Fruit fly (Drosophila melanogaster) whole organism, embryonic: Measurements from ENCODE around the gene CG14402.

ENCODE experiments used
- CG30431 ChIP-seq: fragments of 200-800 bp; sonication (Bioruptor generic); optimal IDR thresholded peaks from 2 replicates; lab custom pipeline; 2017; ENCODE audit warnings: missing biosample characterization, missing genetic modification characterization
- CG7987 ChIP-seq: fragments of 200-800 bp; sonication (Bioruptor generic); optimal IDR thresholded peaks from 2 replicates; lab custom pipeline; 2018; ENCODE audit warnings: missing biosample characterization, mild to moderate bottlenecking, missing genetic modification characterization, moderate library complexity
- Opbp ChIP-seq: fragments of 200-800 bp; sonication (Bioruptor generic); IDR thresholded peaks from 3 replicates; pipeline ENCODE4 v1.3.6; 2022; ENCODE audit warnings: missing biosample characterization, missing genetic modification characterization; ENCODE audit not compliant: partially characterized antibody
- prd ChIP-seq, 3 experiments: fragments of >200 bp in 2 of 3; fragments of 200-800 bp in 1 of 3; sonication (Bioruptor generic) in 1 of 3; optimal IDR thresholded peaks in 2 of 3; IDR thresholded peaks in 1 of 3; 2 replicates in 2 of 3; 3 replicates in 1 of 3; pipeline versions ENCODE4 v1.3.6 to Lab custom; 2017 to 2022; ENCODE audit warnings: missing biosample characterization in 1 of 3, missing genetic modification characterization in 1 of 3
- psq ChIP-seq: fragments of 200-800 bp; sonication (Bioruptor generic); optimal IDR thresholded peaks from 2 replicates; lab custom pipeline; 2017; ENCODE audit warnings: missing biosample characterization, missing genetic modification characterization

DNA sequence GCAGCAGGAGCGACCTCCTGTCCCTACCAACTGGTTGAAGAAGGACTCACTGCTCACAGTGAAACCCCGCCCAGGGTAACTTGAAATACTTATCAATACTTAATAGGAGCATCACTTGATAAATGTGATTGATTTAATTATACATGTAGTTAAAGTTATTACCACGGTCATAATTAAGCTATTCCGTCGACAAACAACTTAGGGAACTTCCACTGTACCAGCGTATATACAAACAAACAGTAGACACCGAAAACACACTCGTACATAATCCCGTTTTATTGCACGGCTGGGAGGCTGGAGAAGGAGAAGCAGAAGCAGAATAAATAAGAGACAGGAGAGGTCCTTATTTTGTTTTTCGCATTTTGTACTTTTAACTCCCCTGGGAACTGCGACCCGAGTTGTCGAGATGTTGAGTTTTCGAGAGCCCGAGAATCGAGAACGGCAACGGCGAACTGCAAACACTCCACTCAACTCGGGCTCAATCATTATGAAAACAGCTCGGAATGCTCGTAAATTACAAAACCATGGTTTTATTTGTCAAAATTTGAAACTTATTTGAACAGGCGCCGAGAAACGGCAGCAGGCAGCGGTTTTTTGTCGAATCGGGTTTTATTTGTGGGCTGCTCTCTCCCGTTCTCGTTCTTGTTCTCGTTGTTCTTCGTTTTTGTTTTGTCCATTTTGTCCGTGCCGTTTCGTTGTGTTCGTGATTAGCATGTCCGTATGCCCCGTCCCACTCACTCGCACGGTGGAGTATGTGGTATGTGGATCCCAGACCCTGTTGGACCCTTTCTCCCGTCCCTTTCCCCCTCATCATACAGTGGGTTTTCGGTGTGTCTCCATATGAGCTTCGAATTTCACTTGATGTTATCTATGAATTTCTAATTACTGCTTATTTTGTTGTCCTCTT, 48.9 kb upstream of the CG14402 start:
- TF ChIP-seq CG30431 (GFP tag; lab: Kevin White, UChicago): peak; percentile 52
- TF ChIP-seq CG7987 (GFP tag; lab: Kevin White, UChicago): peak; percentile 53
- no peak for TF ChIP-seq prd (optimal IDR thresholded peaks at IDR 0.05; lab: Kevin White, UChicago)
- TF ChIP-seq prd (GFP tag; IDR thresholded peaks at IDR 0.05; lab: Robert Waterston, UW): peak; percentile 80
- TF ChIP-seq Opbp: no peak
- peak; percentile 73 for TF ChIP-seq psq (GFP tag; lab: Kevin White, UChicago)
